Worm (Caenorhabditis elegans) whole organism, early embryonic: ENCODE data around the gene Y54G2A.41.

ENCODE experiments used
- ama-1 ChIP-seq: fragments of 150-350 bp; optimal IDR thresholded peaks from 2 replicates; lab custom pipeline; 2014
- flt-1 ChIP-seq: fragments of 200-800 bp; sonication (Bioruptor generic); IDR thresholded peaks from 2 replicates; pipeline ENCODE4 v1.3.6; 2022; ENCODE audit warnings: missing genetic modification characterization, missing compliant biosample characterization
- tbx-11 ChIP-seq: fragments of 200-800 bp; sonication (Bioruptor generic); IDR thresholded peaks from 2 replicates; pipeline ENCODE4 v1.3.6; 2022; ENCODE audit warnings: missing genetic modification characterization, missing compliant biosample characterization
- tbx-37 ChIP-seq: fragments of 200-800 bp; sonication (Bioruptor generic); conservative IDR thresholded peaks from 2 replicates; pipeline ENCODE4 v1.3.6; 2022; ENCODE audit warnings: missing genetic modification reagents, missing genetic modification characterization, missing compliant biosample characterization

DNA sequence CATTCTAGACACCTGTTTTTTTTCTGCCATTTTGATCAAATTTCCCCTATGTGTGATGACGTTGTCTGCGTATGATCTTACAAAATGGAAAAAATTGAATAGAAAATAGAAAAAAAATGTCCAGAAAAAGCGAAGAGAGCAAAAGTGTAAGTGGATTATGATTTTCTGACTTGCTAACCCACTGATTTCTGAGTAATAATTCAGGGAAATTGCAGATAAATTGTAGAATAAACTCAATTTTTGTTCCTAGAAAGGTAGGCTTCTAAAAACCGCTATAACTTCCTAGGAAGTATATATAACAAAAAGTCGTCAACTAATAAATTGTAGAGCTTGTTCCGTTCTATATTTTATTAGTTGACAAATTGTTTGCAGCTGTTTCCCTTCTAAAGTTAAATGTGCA is 17.0 kb upstream of the Y54G2A.41 start:
- TF ChIP-seq flt-1 (GFP tag; lab: Robert Waterston, UW) (no peak), ama-1 (lab: Kevin White, UChicago) (no peak), tbx-37 (no peak), tbx-11 (GFP tag; lab: Robert Waterston, UW) (no peak)
